Worm (Caenorhabditis elegans): ENCODE data around the gene ZC196.5.

DNA sequence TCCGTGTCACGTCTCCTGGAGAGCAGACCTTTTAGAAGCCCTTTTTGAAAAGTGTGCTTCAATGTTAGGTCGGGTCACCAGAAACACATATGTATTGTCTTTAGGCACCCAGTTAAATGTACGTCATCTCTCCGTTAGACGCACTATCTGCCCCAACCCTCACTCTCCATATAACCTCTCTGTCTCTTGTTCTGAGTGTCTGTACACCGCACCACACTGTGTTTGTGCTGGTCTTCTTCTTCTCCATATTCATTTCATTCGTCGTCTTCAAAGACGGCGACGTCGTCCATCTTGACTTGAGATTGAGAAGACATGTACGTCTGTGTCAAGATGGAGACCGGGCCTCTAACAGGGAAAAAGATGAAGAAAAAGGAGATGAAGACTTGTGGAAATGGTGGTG lies 52.9 kb downstream of the ZC196.5 start:
- no peak for TF ChIP-seq tab-1 (GFP tag; IDR thresholded peaks at IDR 0.05)
- no peak for TF ChIP-seq flt-1 (GFP tag; IDR thresholded peaks at IDR 0.05)
- no peak for TF ChIP-seq ztf-29 (GFP tag; IDR thresholded peaks at IDR 0.05)
- no peak for TF ChIP-seq T22C8.4 (GFP tag; IDR thresholded peaks at IDR 0.05)
- TF ChIP-seq ref-1 (GFP tag; conservative IDR thresholded peaks at IDR 0.05), result no peak
- no peak for TF ChIP-seq cog-1 (tag; optimal IDR thresholded peaks at IDR 0.05)

Data from whole organism, midembryonic.